Fruit fly (Drosophila melanogaster) whole organism, embryonic: ENCODE results near the gene CG3123.
A peak's percentile ranks its signal among the peaks of the same experiment; 100 is the strongest.

Experiments used
- Antp ChIP-seq: fragments of 200-800 bp; sonication (Bioruptor generic); optimal IDR thresholded peaks from 3 replicates; lab custom pipeline; 2016; ENCODE audit warnings: missing biosample characterization, missing genetic modification characterization
- Asciz ChIP-seq: fragments of 200-800 bp; sonication (Bioruptor generic); optimal IDR thresholded peaks from 2 replicates; lab custom pipeline; 2017; ENCODE audit warnings: missing biosample characterization, mild to moderate bottlenecking, missing genetic modification characterization, missing genetic modification reagents
- CG10462 ChIP-seq: fragments of 200-800 bp; sonication (Bioruptor generic); optimal IDR thresholded peaks from 2 replicates; lab custom pipeline; 2016; ENCODE audit warnings: missing biosample characterization, missing genetic modification characterization
- CG13424 ChIP-seq: fragments of 200-800 bp; sonication (Bioruptor generic); optimal IDR thresholded peaks from 2 replicates; lab custom pipeline; 2019; ENCODE audit warnings: missing biosample characterization, mild to moderate bottlenecking, missing genetic modification characterization, moderate library complexity
- CG14050 ChIP-seq: fragments of 200-800 bp; sonication (Bioruptor generic); IDR thresholded peaks from 3 replicates; pipeline ENCODE4 v1.3.6; 2022; ENCODE audit warnings: missing biosample characterization, missing genetic modification characterization
- CG17361 ChIP-seq: fragments of 200-800 bp; sonication (Bioruptor generic); IDR thresholded peaks from 3 replicates; pipeline ENCODE4 v1.3.6; 2022; ENCODE audit warnings: missing biosample characterization, missing genetic modification characterization
- CG31365 ChIP-seq: fragments of 200-800 bp; sonication (Bioruptor generic); optimal IDR thresholded peaks from 2 replicates; lab custom pipeline; 2018; ENCODE audit warnings: missing biosample characterization, mild to moderate bottlenecking, missing genetic modification characterization
- CG3281 ChIP-seq: fragments of 200-800 bp; sonication (Bioruptor generic); optimal IDR thresholded peaks from 3 replicates; lab custom pipeline; 2017; ENCODE audit warnings: missing biosample characterization, mild to moderate bottlenecking, missing genetic modification characterization
- CG33557 ChIP-seq: fragments of 200-800 bp; sonication (Bioruptor generic); optimal IDR thresholded peaks from 2 replicates; lab custom pipeline; 2019; ENCODE audit warnings: missing biosample characterization, mild to moderate bottlenecking, missing genetic modification characterization, moderate library complexity
- CG3995 ChIP-seq: fragments of 200-800 bp; sonication (Bioruptor generic); optimal IDR thresholded peaks from 3 replicates; lab custom pipeline; 2016; ENCODE audit warnings: missing biosample characterization, missing genetic modification characterization
- CG4730 ChIP-seq: fragments of 200-800 bp; sonication (Bioruptor generic); IDR thresholded peaks from 2 replicates; pipeline ENCODE4 v1.3.6; 2022; ENCODE audit warnings: missing biosample characterization, missing genetic modification characterization
- CG6813 ChIP-seq: fragments of 200-800 bp; sonication (Bioruptor generic); optimal IDR thresholded peaks from 2 replicates; lab custom pipeline; 2017; ENCODE audit warnings: missing biosample characterization, missing genetic modification characterization, mild to moderate bottlenecking, moderate library complexity, missing genetic modification reagents
- CG8478 ChIP-seq: fragments of >200 bp; optimal IDR thresholded peaks from 2 replicates; lab custom pipeline; 2018
- CG9797 ChIP-seq: fragments of 200-800 bp; sonication (Bioruptor generic); optimal IDR thresholded peaks from 3 replicates; lab custom pipeline; 2018; ENCODE audit warnings: missing biosample characterization, mild to moderate bottlenecking, missing genetic modification characterization
- CG9817 ChIP-seq: fragments of 200-800 bp; sonication (Bioruptor generic); optimal IDR thresholded peaks from 2 replicates; lab custom pipeline; 2018; ENCODE audit warnings: missing biosample characterization, mild to moderate bottlenecking, missing genetic modification characterization, moderate library complexity
- CHES-1-like ChIP-seq: fragments of 200-800 bp; sonication (Bioruptor generic); optimal IDR thresholded peaks from 2 replicates; lab custom pipeline; 2016; ENCODE audit warnings: missing biosample characterization, missing genetic modification characterization
- CoRest ChIP-seq: fragments of 200-800 bp; sonication (Bioruptor generic); optimal IDR thresholded peaks from 3 replicates; lab custom pipeline; 2018; ENCODE audit warnings: missing biosample characterization, mild to moderate bottlenecking, missing genetic modification characterization, moderate library complexity
- Dip2 ChIP-seq: fragments of 200-800 bp; sonication (Bioruptor generic); IDR thresholded peaks from 2 replicates; pipeline ENCODE4 v1.3.6; 2022; ENCODE audit warnings: missing biosample characterization, missing genetic modification characterization
- Eip74EF ChIP-seq, 2 experiments: fragments of 200-800 bp in 1 of 2; fragments of >200 bp in 1 of 2; sonication (Bioruptor generic) in 1 of 2; optimal IDR thresholded peaks; 2 replicates each; lab custom pipeline; 2017 to 2019; ENCODE audit warnings: missing biosample characterization in 2 of 2, missing genetic modification characterization in 2 of 2, mild to moderate bottlenecking in 1 of 2, moderate library complexity in 1 of 2
- HLH54F ChIP-seq: fragments of 200-800 bp; sonication (Bioruptor generic); optimal IDR thresholded peaks from 3 replicates; lab custom pipeline; 2016; ENCODE audit warnings: missing biosample characterization, missing genetic modification characterization
- Hey ChIP-seq: fragments of 200-800 bp; sonication (Bioruptor generic); optimal IDR thresholded peaks from 3 replicates; lab custom pipeline; 2018; ENCODE audit warnings: missing biosample characterization, mild to moderate bottlenecking, missing genetic modification characterization
- Hr3 ChIP-seq: fragments of 200-800 bp; sonication (Bioruptor generic); optimal IDR thresholded peaks from 3 replicates; lab custom pipeline; 2016; ENCODE audit warnings: missing biosample characterization, missing genetic modification characterization
- Oli ChIP-seq: fragments of 200-800 bp; sonication (Bioruptor generic); optimal IDR thresholded peaks from 2 replicates; lab custom pipeline; 2018; ENCODE audit warnings: missing biosample characterization, mild to moderate bottlenecking, missing genetic modification characterization, moderate library complexity
- Rx ChIP-seq: fragments of 200-800 bp; sonication (Bioruptor generic); IDR thresholded peaks from 2 replicates; pipeline ENCODE4 v1.3.6; 2022; ENCODE audit warnings: missing biosample characterization, missing genetic modification characterization
- Sox102F ChIP-seq: fragments of 200-800 bp; sonication (Bioruptor generic); optimal IDR thresholded peaks from 2 replicates; lab custom pipeline; 2018; ENCODE audit warnings: missing biosample characterization, mild to moderate bottlenecking, missing genetic modification characterization, moderate library complexity
- Xrp1 ChIP-seq: fragments of 200-800 bp; sonication (Bioruptor generic); IDR thresholded peaks from 2 replicates; pipeline ENCODE4 v1.3.6; 2022; ENCODE audit warnings: missing biosample characterization, missing genetic modification characterization
- aop ChIP-seq: fragments of 200-800 bp; sonication (Bioruptor generic); IDR thresholded peaks from 2 replicates; pipeline ENCODE4 v1.3.6; 2022; ENCODE audit warnings: missing biosample characterization, missing genetic modification characterization
- corto ChIP-seq: fragments of 200-800 bp; sonication (Bioruptor generic); optimal IDR thresholded peaks from 2 replicates; lab custom pipeline; 2016; ENCODE audit warnings: missing biosample characterization, mild to moderate bottlenecking, missing genetic modification characterization, moderate library complexity
- disco-r ChIP-seq: fragments of 200-800 bp; sonication (Bioruptor generic); optimal IDR thresholded peaks from 2 replicates; lab custom pipeline; 2016; ENCODE audit warnings: missing biosample characterization, missing genetic modification characterization
- dmrt11E ChIP-seq: fragments of 200-800 bp; sonication (Bioruptor generic); optimal IDR thresholded peaks from 3 replicates; lab custom pipeline; 2018; ENCODE audit warnings: missing biosample characterization, mild to moderate bottlenecking, missing genetic modification characterization, moderate library complexity
- dmrt99B ChIP-seq: fragments of 200-800 bp; sonication (Bioruptor generic); optimal IDR thresholded peaks from 2 replicates; lab custom pipeline; 2018; ENCODE audit warnings: missing biosample characterization, mild to moderate bottlenecking, missing genetic modification characterization, moderate library complexity
- eyg ChIP-seq: fragments of 200-800 bp; sonication (Bioruptor generic); optimal IDR thresholded peaks from 3 replicates; lab custom pipeline; 2016; ENCODE audit warnings: missing biosample characterization, missing genetic modification characterization
- fd64A ChIP-seq: fragments of 200-800 bp; sonication (Bioruptor generic); optimal IDR thresholded peaks from 3 replicates; lab custom pipeline; 2018; ENCODE audit warnings: missing biosample characterization, mild to moderate bottlenecking, missing genetic modification characterization
- inv ChIP-seq: fragments of 200-800 bp; sonication (Bioruptor generic); IDR thresholded peaks from 2 replicates; pipeline ENCODE4 v1.3.6; 2022; ENCODE audit warnings: missing biosample characterization, missing genetic modification characterization; ENCODE audit not compliant: partially characterized antibody
- klu ChIP-seq: fragments of 200-800 bp; sonication (Bioruptor generic); IDR thresholded peaks from 2 replicates; pipeline ENCODE4 v1.3.6; 2022; ENCODE audit warnings: missing biosample characterization, missing genetic modification characterization
- lab ChIP-seq: fragments of 200-800 bp; sonication (Bioruptor generic); optimal IDR thresholded peaks from 3 replicates; lab custom pipeline; 2017; ENCODE audit warnings: missing biosample characterization, missing genetic modification characterization, mild to moderate bottlenecking, moderate library complexity, missing genetic modification reagents
- lmd ChIP-seq: fragments of 200-800 bp; sonication (Bioruptor generic); IDR thresholded peaks from 2 replicates; pipeline ENCODE4 v1.3.6; 2022; ENCODE audit warnings: missing biosample characterization, missing genetic modification characterization
- nerfin-2 ChIP-seq: fragments of 200-800 bp; sonication (Bioruptor generic); IDR thresholded peaks from 2 replicates; pipeline ENCODE4 v1.3.6; 2022; ENCODE audit warnings: missing biosample characterization, missing genetic modification characterization; ENCODE audit not compliant: partially characterized antibody
- prd ChIP-seq, 3 experiments: fragments of >200 bp in 2 of 3; fragments of 200-800 bp in 1 of 3; sonication (Bioruptor generic) in 1 of 3; optimal IDR thresholded peaks in 2 of 3; IDR thresholded peaks in 1 of 3; 2 replicates in 2 of 3; 3 replicates in 1 of 3; pipeline versions ENCODE4 v1.3.6 to Lab custom; 2017 to 2022; ENCODE audit warnings: missing biosample characterization in 1 of 3, missing genetic modification characterization in 1 of 3
- shn ChIP-seq: fragments of 200-800 bp; sonication (Bioruptor generic); optimal IDR thresholded peaks from 3 replicates; lab custom pipeline; 2016; ENCODE audit warnings: missing biosample characterization, missing genetic modification characterization
- sim ChIP-seq: fragments of 200-800 bp; sonication (Bioruptor generic); IDR thresholded peaks from 2 replicates; pipeline ENCODE4 v1.3.6; 2022; ENCODE audit warnings: missing biosample characterization, missing genetic modification characterization
- sisA ChIP-seq: fragments of 200-800 bp; sonication (Bioruptor generic); IDR thresholded peaks from 2 replicates; pipeline ENCODE4 v1.3.6; 2022; ENCODE audit warnings: missing biosample characterization, missing genetic modification characterization
- slbo ChIP-seq: fragments of 200-800 bp; sonication (Bioruptor generic); IDR thresholded peaks from 2 replicates; pipeline ENCODE4 v1.3.6; 2022; ENCODE audit warnings: missing biosample characterization, missing genetic modification characterization
- slp2 ChIP-seq: fragments of 200-800 bp; sonication (Bioruptor generic); optimal IDR thresholded peaks from 2 replicates; lab custom pipeline; 2016; ENCODE audit warnings: missing biosample characterization, missing genetic modification characterization
- tll ChIP-seq, 2 experiments: fragments of 200-800 bp in 1 of 2; fragments of >200 bp in 1 of 2; sonication (Bioruptor generic) in 1 of 2; optimal IDR thresholded peaks; 2 replicates each; lab custom pipeline; 2017 to 2019; ENCODE audit warnings: missing biosample characterization in 2 of 2, missing genetic modification characterization in 2 of 2, mild to moderate bottlenecking in 1 of 2, moderate library complexity in 1 of 2
- trh ChIP-seq: fragments of 200-800 bp; sonication (Bioruptor generic); optimal IDR thresholded peaks from 2 replicates; lab custom pipeline; 2016; ENCODE audit warnings: missing biosample characterization, missing genetic modification characterization
- wdn ChIP-seq: fragments of 200-800 bp; sonication (Bioruptor generic); IDR thresholded peaks from 2 replicates; pipeline ENCODE4 v1.3.6; 2022; ENCODE audit warnings: missing biosample characterization, missing genetic modification characterization
- yki ChIP-seq: fragments of >200 bp; optimal IDR thresholded peaks from 3 replicates; lab custom pipeline; 2018

Gene CG3123

DNA sequence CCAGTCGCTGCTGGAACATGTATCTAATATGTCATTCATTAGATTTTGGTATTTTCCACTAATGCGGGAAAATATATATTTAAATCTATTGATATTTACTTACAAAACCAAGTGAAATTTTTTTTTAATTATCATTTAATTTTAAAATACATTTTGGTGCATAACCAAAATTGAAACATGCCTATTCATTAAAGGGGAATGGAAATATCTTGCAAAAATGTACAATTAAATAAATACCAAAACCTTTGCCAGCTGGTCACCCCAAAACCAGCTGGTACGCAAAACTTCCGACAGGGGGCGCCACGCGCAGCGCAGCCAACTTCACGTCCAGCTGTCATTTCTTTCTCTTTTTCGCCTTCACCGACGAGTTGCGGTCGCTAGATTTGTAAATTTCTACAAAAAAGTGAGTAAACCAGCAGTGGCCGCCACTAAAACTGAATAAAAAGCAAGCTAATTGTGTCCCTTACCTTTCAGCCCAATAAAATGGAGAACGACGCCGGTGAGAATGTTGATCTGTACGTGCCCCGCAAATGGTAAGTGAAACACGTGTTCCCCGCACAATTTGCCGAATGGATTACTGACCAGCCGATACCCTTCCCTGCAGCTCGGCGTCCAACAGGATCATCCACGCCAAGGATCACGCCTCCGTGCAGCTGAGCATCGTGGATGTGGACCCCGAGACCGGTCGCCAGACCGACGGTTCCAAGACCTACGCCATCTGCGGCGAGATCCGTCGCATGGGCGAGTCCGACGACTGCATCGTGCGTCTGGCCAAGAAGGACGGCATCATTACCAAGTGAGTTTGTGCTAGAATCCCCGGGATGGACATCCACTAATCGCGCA, 30.7 kb upstream of the CG3123 start, which contains the start of the genes CG3104 and RpS21 (continued):
- TF ChIP-seq inv, result no peak
- no peak for TF ChIP-seq CG8478
- no peak for TF ChIP-seq tll (GFP tag; optimal IDR thresholded peaks at IDR 0.05; lab: Kevin White, UChicago)
- TF ChIP-seq Xrp1 (GFP tag; lab: Robert Waterston, UW), result peak; percentile 60
- TF ChIP-seq aop (GFP tag; lab: Robert Waterston, UW), result no peak
- no peak for TF ChIP-seq Dip2
- TF ChIP-seq CG17361 (GFP tag; lab: Robert Waterston, UW), result peak; percentile 85
- TF ChIP-seq corto (GFP tag; lab: Kevin White, UChicago), result no peak
- TF ChIP-seq Hr3 (GFP tag; lab: Kevin White, UChicago), result peak; percentile 73
- peak; percentile 88 for TF ChIP-seq HLH54F (GFP tag; lab: Kevin White, UChicago)
- peak; percentile 77 for TF ChIP-seq CG4730 (GFP tag; lab: Robert Waterston, UW)
- peak; percentile 86 for TF ChIP-seq CG9817 (tag; lab: Kevin White, UChicago)
- TF ChIP-seq CG14050 (GFP tag; lab: Robert Waterston, UW), result peak; percentile 79
- peak; percentile 77 for TF ChIP-seq slp2 (GFP tag; lab: Kevin White, UChicago)
- TF ChIP-seq dmrt11E (tag; lab: Kevin White, UChicago), result peak; percentile 65
- peak; percentile 73 for TF ChIP-seq CG33557
- no peak for TF ChIP-seq prd (optimal IDR thresholded peaks at IDR 0.05; lab: Kevin White, UChicago)
- TF ChIP-seq prd (GFP tag; IDR thresholded peaks at IDR 0.05; lab: Robert Waterston, UW), result peak; percentile 82
- peak; percentile 80 for TF ChIP-seq Asciz
- peak; percentile 72 for TF ChIP-seq dmrt99B (tag; lab: Kevin White, UChicago)
- peak; percentile 81 for TF ChIP-seq shn (GFP tag; lab: Kevin White, UChicago)
- TF ChIP-seq disco-r (GFP tag; lab: Kevin White, UChicago), result peak; percentile 56
- peak; percentile 82 for TF ChIP-seq lmd (GFP tag; lab: Robert Waterston, UW)
- peak; percentile 25 for TF ChIP-seq CG10462 (GFP tag; lab: Kevin White, UChicago)
- peak; percentile 83 for TF ChIP-seq CG3281 (GFP tag; lab: Kevin White, UChicago)
- TF ChIP-seq sisA (GFP tag; lab: Robert Waterston, UW), result peak; percentile 90
- TF ChIP-seq yki (lab: Kevin White, UChicago), result no peak
- TF ChIP-seq Oli, result peak; percentile 62
- peak; percentile 38 for TF ChIP-seq Sox102F (GFP tag; lab: Kevin White, UChicago)
- TF ChIP-seq trh (GFP tag; lab: Kevin White, UChicago), result peak; percentile 65
- TF ChIP-seq Antp (GFP tag; lab: Kevin White, UChicago), result peak; percentile 88
- TF ChIP-seq CG3995 (GFP tag; lab: Kevin White, UChicago), result peak; percentile 72
- TF ChIP-seq wdn (GFP tag; lab: Robert Waterston, UW), result peak; percentile 78
- TF ChIP-seq CG6813 (GFP tag; lab: Kevin White, UChicago), result peak; percentile 67
- TF ChIP-seq CG13424, result peak; percentile 79
- peak; percentile 84 for TF ChIP-seq CoRest (tag; lab: Kevin White, UChicago)
- peak; percentile 72 for TF ChIP-seq klu (GFP tag; lab: Robert Waterston, UW)
- peak; percentile 84 for TF ChIP-seq eyg (GFP tag; lab: Kevin White, UChicago)
- TF ChIP-seq Eip74EF (GFP tag; optimal IDR thresholded peaks at IDR 0.05; lab: Kevin White, UChicago), result peak in 1 of 2 experiments; percentile 46
- TF ChIP-seq Hey (tag; lab: Kevin White, UChicago), result peak; percentile 79
- TF ChIP-seq nerfin-2, result no peak
- peak; percentile 80 for TF ChIP-seq CHES-1-like (GFP tag; lab: Kevin White, UChicago)
- TF ChIP-seq fd64A, result peak; percentile 55
- TF ChIP-seq Rx (GFP tag; lab: Robert Waterston, UW), result peak; percentile 90
- TF ChIP-seq slbo, result peak; percentile 97
- TF ChIP-seq CG9797 (GFP tag; lab: Kevin White, UChicago), result peak; percentile 95
- TF ChIP-seq sim, result peak; percentile 77
- peak; percentile 95 for TF ChIP-seq lab (GFP tag; lab: Kevin White, UChicago)
- TF ChIP-seq CG31365, result peak; percentile 65
